Fruit fly (Drosophila melanogaster): ENCODE results near the gene Ac78C.

DNA sequence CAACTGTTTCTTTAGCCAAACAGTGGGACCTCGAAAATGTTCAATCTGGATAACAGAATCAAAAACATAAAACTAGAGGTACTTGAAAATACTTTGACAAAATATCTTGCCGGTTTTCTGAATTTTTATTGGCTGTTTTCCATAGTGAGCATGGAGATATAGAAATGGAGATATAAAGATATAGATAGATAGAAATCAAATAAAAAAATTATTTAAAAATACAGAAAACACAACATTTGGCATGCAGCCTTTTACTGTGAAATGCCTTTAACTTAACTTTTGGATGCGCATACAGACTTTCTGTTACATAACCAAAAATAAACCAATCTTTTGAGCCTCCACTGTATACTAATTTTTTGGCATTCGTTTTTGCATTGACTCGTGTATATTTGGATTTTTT lies 71.3 kb downstream of the Ac78C start:
- no peak for TF ChIP-seq psq (optimal IDR thresholded peaks at IDR 0.05)
- no peak for TF ChIP-seq pan (optimal IDR thresholded peaks at IDR 0.05)
- no peak for TF ChIP-seq CG8478 (optimal IDR thresholded peaks at IDR 0.05)
- TF ChIP-seq Dll (optimal IDR thresholded peaks at IDR 0.05) = no peak
- no peak for TF ChIP-seq usp (GFP tag; optimal IDR thresholded peaks at IDR 0.05)
- no peak for TF ChIP-seq EcR (GFP tag; optimal IDR thresholded peaks at IDR 0.05)
